Fruit fly (Drosophila melanogaster): Measurements from ENCODE around the gene Jupiter.

The Jupiter gene

DNA sequence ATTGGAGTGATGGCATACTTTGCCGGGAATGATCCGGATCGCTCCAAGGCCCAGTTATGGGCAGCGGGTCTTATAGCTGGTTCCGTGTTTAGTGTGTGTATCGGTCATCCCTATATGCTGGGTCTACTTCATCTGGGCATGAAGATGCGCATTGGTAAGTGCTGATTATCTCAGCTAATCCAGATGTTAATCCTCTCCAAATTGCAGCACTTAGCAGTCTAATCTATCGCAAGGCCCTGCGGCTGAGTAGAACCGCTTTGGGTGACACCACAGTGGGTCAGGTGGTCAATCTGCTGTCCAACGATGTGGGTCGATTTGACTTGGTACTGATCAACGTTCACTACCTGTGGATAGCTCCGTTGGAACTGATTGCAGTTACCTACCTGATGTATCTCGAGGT, 48.3 kb downstream of the Jupiter start:
- no peak for TF ChIP-seq Snoo (tag; optimal IDR thresholded peaks at IDR 0.05)
- no peak for TF ChIP-seq CG13204 (GFP tag; optimal IDR thresholded peaks at IDR 0.05)
- no peak for TF ChIP-seq CG14655 (GFP tag; optimal IDR thresholded peaks at IDR 0.05)
- TF ChIP-seq CG12605 (GFP tag; IDR thresholded peaks at IDR 0.05) = no peak
- no peak for TF ChIP-seq gl (tag; optimal IDR thresholded peaks at IDR 0.05)
- TF ChIP-seq CG10348 (GFP tag; IDR thresholded peaks at IDR 0.05) = no peak
- TF ChIP-seq CG32121 (GFP tag; IDR thresholded peaks at IDR 0.05) = no peak
- TF ChIP-seq CG4496 (GFP tag; IDR thresholded peaks at IDR 0.05) = no peak
- TF ChIP-seq Ets98B (GFP tag; IDR thresholded peaks at IDR 0.05) = no peak
- no peak for TF ChIP-seq rn (GFP tag; IDR thresholded peaks at IDR 0.05)

DNA sequence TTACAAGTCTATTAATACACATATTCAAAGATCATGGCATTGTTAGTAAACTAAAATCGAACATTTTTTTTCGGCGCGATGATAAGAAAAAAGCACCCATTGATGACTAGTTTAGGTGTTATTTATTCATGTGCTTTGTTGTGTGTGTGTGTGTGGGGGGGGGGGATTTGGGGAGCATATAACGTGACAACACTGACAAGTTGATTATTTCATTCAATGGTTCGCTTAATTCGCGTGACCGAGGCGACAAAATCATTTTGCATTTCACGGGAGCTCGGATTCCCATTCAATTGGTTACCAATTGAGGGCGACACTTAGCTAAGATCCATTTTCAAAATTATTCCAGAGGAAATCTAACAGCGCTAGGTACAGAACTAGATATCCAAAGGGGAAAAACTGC, 49.7 kb downstream of the Jupiter start:
- TF ChIP-seq gl (tag; optimal IDR thresholded peaks at IDR 0.05) = no peak

DNA sequence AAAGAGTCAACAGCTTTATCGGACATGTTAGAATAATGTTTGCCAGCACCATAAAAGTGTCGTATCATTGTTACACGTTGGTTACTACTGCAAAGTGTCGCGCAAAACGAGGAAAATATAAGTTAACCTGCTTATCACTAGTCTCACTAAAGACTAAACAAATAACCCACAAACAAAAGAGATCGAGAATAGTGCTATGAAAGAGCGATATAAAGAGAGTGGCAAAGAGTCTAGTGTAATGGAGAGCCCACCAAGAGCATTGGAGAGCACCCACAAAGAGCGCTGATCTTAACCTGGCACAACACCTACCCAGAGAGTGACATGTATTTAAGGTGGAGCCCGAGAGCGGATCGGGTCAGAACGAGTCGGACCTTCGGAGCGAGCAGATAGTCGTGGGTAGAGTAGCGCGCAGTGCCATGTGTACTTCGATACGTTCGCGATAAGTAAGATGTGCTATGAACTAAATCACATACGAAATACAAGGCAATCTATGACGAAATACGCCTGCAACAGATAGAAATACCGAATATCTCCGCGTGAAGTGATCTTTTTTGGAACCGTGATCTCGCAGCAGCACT, 50.7 kb downstream of the Jupiter start, which contains the start of gene Mrp4:
Gene Mrp4 (plus strand): TSS at position 378 of the 578 bp plus-strand sequence.
- TF ChIP-seq CG12605 (GFP tag; IDR thresholded peaks at IDR 0.05) (peak; percentile 92), gl (tag; optimal IDR thresholded peaks at IDR 0.05) (peak; percentile 63), CG32121 (GFP tag; IDR thresholded peaks at IDR 0.05) (peak; percentile 74), CG34367 (tag; optimal IDR thresholded peaks at IDR 0.05) (no peak), CG17806 (tag; optimal IDR thresholded peaks at IDR 0.05) (no peak), CG9948 (tag; optimal IDR thresholded peaks at IDR 0.05) (no peak), CG4496 (GFP tag; IDR thresholded peaks at IDR 0.05) (peak; percentile 75), D1 (tag; optimal IDR thresholded peaks at IDR 0.05) (no peak), CG15710 (tag; optimal IDR thresholded peaks at IDR 0.05) (peak; percentile 2), Ets98B (GFP tag; IDR thresholded peaks at IDR 0.05) (peak; percentile 86), rn (GFP tag; IDR thresholded peaks at IDR 0.05) (no peak), Pif1A (GFP tag; optimal IDR thresholded peaks at IDR 0.05) (peak; percentile 65), fd96Ca (GFP tag; IDR thresholded peaks at IDR 0.05) (peak; percentile 72; the same call in 2 of the 3 replicates), Snoo (tag; optimal IDR thresholded peaks at IDR 0.05) (no peak), CG10348 (GFP tag; IDR thresholded peaks at IDR 0.05) (no peak), CG13204 (GFP tag; optimal IDR thresholded peaks at IDR 0.05) (peak; percentile 48), CG8159 (tag; optimal IDR thresholded peaks at IDR 0.05) (no peak), EcR (GFP tag; optimal IDR thresholded peaks at IDR 0.05) (peak; percentile 6), Pif1B (GFP tag; optimal IDR thresholded peaks at IDR 0.05) (peak; percentile 72), CG14655 (GFP tag; optimal IDR thresholded peaks at IDR 0.05) (no peak), CG8301 (tag; optimal IDR thresholded peaks at IDR 0.05) (no peak)

DNA sequence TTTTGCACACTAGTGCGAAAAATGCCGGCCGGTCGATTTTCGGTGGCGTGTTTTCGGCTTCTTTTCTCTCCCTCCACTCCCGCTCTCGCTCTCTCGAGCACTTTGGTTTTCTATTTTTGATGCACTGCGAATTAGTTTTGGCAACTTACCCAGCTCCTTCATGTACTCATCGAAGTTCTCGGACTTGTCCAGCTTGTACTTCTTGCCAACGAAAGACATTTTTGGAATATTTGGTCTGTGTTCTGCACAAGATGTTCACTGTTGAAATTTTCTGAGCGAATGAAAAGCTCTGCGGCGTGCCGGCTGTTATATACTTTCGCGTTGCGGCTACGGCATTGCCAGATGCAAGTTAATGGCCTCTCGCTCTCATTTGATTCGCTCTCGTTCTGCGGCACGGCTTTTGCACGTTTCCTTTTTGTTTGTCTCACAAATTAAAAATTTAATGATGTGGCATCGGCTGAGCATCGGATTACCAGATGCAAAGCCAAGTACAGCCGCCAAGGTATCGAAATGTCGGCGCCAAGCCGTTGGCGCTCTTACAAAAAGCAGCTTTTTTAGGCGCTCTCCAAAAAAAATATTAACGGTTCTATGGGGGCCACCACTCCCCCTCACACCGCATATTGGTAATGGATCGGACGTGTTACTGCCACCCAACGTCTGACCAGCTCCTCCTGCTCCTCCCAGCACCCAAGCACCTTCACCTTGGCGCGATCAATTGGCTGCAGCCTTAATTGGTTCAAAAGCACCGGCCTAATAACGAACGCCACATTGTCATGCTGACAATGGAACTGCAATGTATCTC, 52.7 kb downstream of the Jupiter start, which contains the start of the genes fabp and sea:
Gene fabp (minus strand): TSS at position 286 of the 802 bp plus-strand sequence.
Gene sea (minus strand): TSS at position 286 of the 802 bp plus-strand sequence.
- peak; percentile 27 for TF ChIP-seq Pif1B (GFP tag; optimal IDR thresholded peaks at IDR 0.05)
- peak; percentile 11 for TF ChIP-seq CG15710 (tag; optimal IDR thresholded peaks at IDR 0.05)
- TF ChIP-seq Pif1A (GFP tag; optimal IDR thresholded peaks at IDR 0.05) = peak; percentile 49
- TF ChIP-seq fd96Ca (GFP tag; IDR thresholded peaks at IDR 0.05) = no peak; the same call in 2 of the 3 replicates
- TF ChIP-seq CG8159 (tag; optimal IDR thresholded peaks at IDR 0.05) = no peak
- TF ChIP-seq CG13204 (GFP tag; optimal IDR thresholded peaks at IDR 0.05) = peak; percentile 52
- TF ChIP-seq D1 (tag; optimal IDR thresholded peaks at IDR 0.05) = no peak
- peak; percentile 25 for TF ChIP-seq CG34367 (tag; optimal IDR thresholded peaks at IDR 0.05)
- peak; percentile 59 for TF ChIP-seq CG12605 (GFP tag; IDR thresholded peaks at IDR 0.05)
- no peak for TF ChIP-seq rn (GFP tag; IDR thresholded peaks at IDR 0.05)
- peak; percentile 61; the same call in 1 of the 2 replicates for TF ChIP-seq Ets98B (GFP tag; IDR thresholded peaks at IDR 0.05)
- TF ChIP-seq CG17806 (tag; optimal IDR thresholded peaks at IDR 0.05) = no peak
- TF ChIP-seq CG4496 (GFP tag; IDR thresholded peaks at IDR 0.05) = peak; percentile 79; the same call in 2 of the 3 replicates
- TF ChIP-seq CG10348 (GFP tag; IDR thresholded peaks at IDR 0.05) = no peak
- TF ChIP-seq gl (tag; optimal IDR thresholded peaks at IDR 0.05) = peak; percentile 27
- no peak for TF ChIP-seq CG9948 (tag; optimal IDR thresholded peaks at IDR 0.05)
- peak; percentile 63 for TF ChIP-seq CG32121 (GFP tag; IDR thresholded peaks at IDR 0.05)
- TF ChIP-seq Snoo (tag; optimal IDR thresholded peaks at IDR 0.05) = peak; percentile 39
- TF ChIP-seq CG14655 (GFP tag; optimal IDR thresholded peaks at IDR 0.05) = no peak
- TF ChIP-seq CG8301 (tag; optimal IDR thresholded peaks at IDR 0.05) = no peak
- TF ChIP-seq EcR (GFP tag; optimal IDR thresholded peaks at IDR 0.05) = peak; percentile 55

DNA sequence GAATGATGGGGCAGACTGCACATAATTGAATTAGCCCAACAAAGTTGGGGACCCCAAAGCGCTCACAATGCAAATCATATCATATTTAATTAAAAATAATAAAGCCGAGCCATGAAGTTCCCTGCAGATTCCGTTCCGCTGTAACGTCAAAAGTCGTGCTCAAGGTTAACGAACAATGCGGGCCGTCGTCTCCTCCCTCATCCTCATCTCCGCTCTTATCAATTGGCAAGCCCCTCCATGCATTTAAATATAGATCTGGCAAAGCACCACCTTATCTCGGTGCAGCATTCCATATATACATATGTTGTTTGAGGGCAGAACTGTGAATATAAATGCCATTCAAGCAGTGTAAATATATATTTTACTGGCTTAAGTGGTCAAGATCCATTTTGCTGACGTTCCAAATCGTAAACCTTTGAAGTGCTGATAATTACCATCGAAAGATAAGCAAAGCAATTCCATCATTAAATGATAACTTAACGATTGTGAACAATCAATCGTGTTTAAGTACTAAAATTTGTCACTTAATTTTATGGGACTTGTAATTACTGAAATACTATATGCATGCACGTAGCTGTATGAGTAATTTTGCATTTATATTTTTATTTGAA, 54.8 kb downstream of the Jupiter start:
- TF ChIP-seq CG8159 (tag; optimal IDR thresholded peaks at IDR 0.05) = no peak
- peak; percentile 84 for TF ChIP-seq EcR (GFP tag; optimal IDR thresholded peaks at IDR 0.05)

DNA sequence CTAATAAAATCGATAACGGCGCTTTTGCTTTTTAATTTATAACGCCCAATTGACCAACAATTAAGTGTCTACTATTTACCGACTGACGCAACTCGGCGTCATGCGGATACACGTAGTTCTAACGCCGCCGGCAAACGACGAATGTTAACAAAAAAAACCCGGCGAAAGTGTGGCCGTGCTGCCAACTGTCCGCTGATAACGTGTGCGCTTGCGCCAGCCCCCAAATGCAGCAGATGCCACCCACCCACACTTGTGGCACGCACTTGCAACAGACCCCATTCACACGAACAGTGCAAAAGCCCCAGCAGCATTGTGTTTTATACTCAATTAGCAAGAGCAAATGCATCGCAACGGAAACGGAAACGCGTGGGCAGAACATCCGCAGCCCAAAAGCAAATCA, 56.6 kb downstream of the Jupiter start:
- TF ChIP-seq CG12605 (GFP tag; IDR thresholded peaks at IDR 0.05) = peak; percentile 14; the same call in 1 of the 2 replicates
- TF ChIP-seq Pif1A (GFP tag; optimal IDR thresholded peaks at IDR 0.05) = no peak
- no peak for TF ChIP-seq CG9948 (tag; optimal IDR thresholded peaks at IDR 0.05)
